Fruit fly (Drosophila melanogaster) whole organism, embryonic: ENCODE results near the gene CG46463.

Experiments
- ATbp ChIP-seq: fragments of 200-800 bp; sonication (Bioruptor generic); optimal IDR thresholded peaks from 2 replicates; lab custom pipeline; 2017; ENCODE audit warnings: missing biosample characterization, mild to moderate bottlenecking, missing genetic modification characterization, missing genetic modification reagents
- Abd-B ChIP-seq: fragments of 200-800 bp; sonication (Bioruptor generic); optimal IDR thresholded peaks from 2 replicates; lab custom pipeline; 2018; ENCODE audit warnings: missing biosample characterization, mild to moderate bottlenecking, missing genetic modification characterization, moderate library complexity
- CG13894 ChIP-seq: fragments of 200-800 bp; sonication (Bioruptor generic); optimal IDR thresholded peaks from 3 replicates; lab custom pipeline; 2018; ENCODE audit warnings: missing biosample characterization, mild to moderate bottlenecking, missing genetic modification characterization, moderate library complexity
- CG16863 ChIP-seq: fragments of 200-800 bp; sonication (Bioruptor generic); optimal IDR thresholded peaks from 3 replicates; lab custom pipeline; 2016; ENCODE audit warnings: missing biosample characterization, missing genetic modification characterization
- CG17912 ChIP-seq: fragments of 200-800 bp; sonication (Bioruptor generic); optimal IDR thresholded peaks from 2 replicates; lab custom pipeline; 2018; ENCODE audit warnings: missing biosample characterization, mild to moderate bottlenecking, missing genetic modification characterization
- CG30403 ChIP-seq: fragments of 200-800 bp; sonication (Bioruptor generic); optimal IDR thresholded peaks from 3 replicates; lab custom pipeline; 2016; ENCODE audit warnings: missing biosample characterization, missing genetic modification characterization
- CG30431 ChIP-seq: fragments of 200-800 bp; sonication (Bioruptor generic); optimal IDR thresholded peaks from 2 replicates; lab custom pipeline; 2017; ENCODE audit warnings: missing biosample characterization, missing genetic modification characterization
- CG31365 ChIP-seq: fragments of 200-800 bp; sonication (Bioruptor generic); optimal IDR thresholded peaks from 2 replicates; lab custom pipeline; 2018; ENCODE audit warnings: missing biosample characterization, mild to moderate bottlenecking, missing genetic modification characterization
- CG32767 ChIP-seq: fragments of 200-800 bp; sonication (Bioruptor generic); IDR thresholded peaks from 2 replicates; pipeline ENCODE4 v1.3.6; 2022; ENCODE audit warnings: missing biosample characterization, missing genetic modification characterization
- CG4282 ChIP-seq: fragments of 200-800 bp; sonication (Bioruptor generic); optimal IDR thresholded peaks from 2 replicates; lab custom pipeline; 2016; ENCODE audit warnings: missing biosample characterization, missing genetic modification characterization
- CG4820 ChIP-seq: fragments of 200-800 bp; sonication (Bioruptor generic); optimal IDR thresholded peaks from 3 replicates; lab custom pipeline; 2016; ENCODE audit warnings: missing biosample characterization, missing genetic modification characterization
- CG6765 ChIP-seq: fragments of 200-800 bp; sonication (Bioruptor generic); optimal IDR thresholded peaks from 3 replicates; lab custom pipeline; 2017; ENCODE audit warnings: missing biosample characterization, mild to moderate bottlenecking, missing genetic modification characterization
- CG7357 ChIP-seq: fragments of 200-800 bp; sonication (Bioruptor generic); IDR thresholded peaks from 3 replicates; pipeline ENCODE4 v1.3.6; 2022; ENCODE audit warnings: missing biosample characterization, missing genetic modification characterization
- CG7786 ChIP-seq: fragments of 200-800 bp; sonication (Bioruptor generic); optimal IDR thresholded peaks from 2 replicates; lab custom pipeline; 2016; ENCODE audit warnings: missing biosample characterization, missing genetic modification characterization
- CG7987 ChIP-seq: fragments of 200-800 bp; sonication (Bioruptor generic); optimal IDR thresholded peaks from 2 replicates; lab custom pipeline; 2018; ENCODE audit warnings: missing biosample characterization, mild to moderate bottlenecking, missing genetic modification characterization, moderate library complexity
- CTCF ChIP-seq: fragments of 200-800 bp; sonication (Bioruptor generic); optimal IDR thresholded peaks from 2 replicates; lab custom pipeline; 2017; ENCODE audit warnings: missing biosample characterization, mild to moderate bottlenecking, missing genetic modification characterization, moderate library complexity
- Ets97D ChIP-seq: fragments of 200-800 bp; sonication (Bioruptor generic); optimal IDR thresholded peaks from 3 replicates; lab custom pipeline; 2016; ENCODE audit warnings: missing biosample characterization, missing genetic modification characterization
- HmgD ChIP-seq: fragments of 200-800 bp; sonication (Bioruptor generic); optimal IDR thresholded peaks from 3 replicates; lab custom pipeline; 2016; ENCODE audit warnings: missing biosample characterization, missing genetic modification characterization
- Nf-YA ChIP-seq: fragments of 200-800 bp; sonication (Bioruptor generic); IDR thresholded peaks from 2 replicates; pipeline ENCODE4 v1.3.6; 2022; ENCODE audit warnings: missing biosample characterization, missing genetic modification characterization
- Oli ChIP-seq: fragments of 200-800 bp; sonication (Bioruptor generic); optimal IDR thresholded peaks from 2 replicates; lab custom pipeline; 2018; ENCODE audit warnings: missing biosample characterization, mild to moderate bottlenecking, missing genetic modification characterization, moderate library complexity
- Sin3A ChIP-seq: fragments of >200 bp; optimal IDR thresholded peaks from 2 replicates; lab custom pipeline; 2018
- Six4 ChIP-seq: fragments of 200-800 bp; sonication (Bioruptor generic); optimal IDR thresholded peaks from 2 replicates; lab custom pipeline; 2016; ENCODE audit warnings: missing biosample characterization, missing genetic modification characterization
- Sox102F ChIP-seq: fragments of 200-800 bp; sonication (Bioruptor generic); optimal IDR thresholded peaks from 2 replicates; lab custom pipeline; 2018; ENCODE audit warnings: missing biosample characterization, mild to moderate bottlenecking, missing genetic modification characterization, moderate library complexity
- Ssrp ChIP-seq: fragments of 200-800 bp; sonication (Bioruptor generic); optimal IDR thresholded peaks from 2 replicates; lab custom pipeline; 2018; ENCODE audit warnings: missing biosample characterization, mild to moderate bottlenecking, missing genetic modification characterization, moderate library complexity
- ab ChIP-seq: fragments of 200-800 bp; sonication (Bioruptor generic); optimal IDR thresholded peaks from 2 replicates; lab custom pipeline; 2016; ENCODE audit warnings: missing biosample characterization, missing genetic modification characterization
- abd-A ChIP-seq: fragments of 200-800 bp; sonication (Bioruptor generic); optimal IDR thresholded peaks from 3 replicates; lab custom pipeline; 2019; ENCODE audit warnings: missing biosample characterization, mild to moderate bottlenecking, missing genetic modification characterization, moderate library complexity
- aop ChIP-seq: fragments of 200-800 bp; sonication (Bioruptor generic); IDR thresholded peaks from 2 replicates; pipeline ENCODE4 v1.3.6; 2022; ENCODE audit warnings: missing biosample characterization, missing genetic modification characterization
- ato ChIP-seq: fragments of 200-800 bp; sonication (Bioruptor generic); IDR thresholded peaks from 2 replicates; pipeline ENCODE4 v1.3.6; 2022; ENCODE audit warnings: missing biosample characterization, missing genetic modification characterization; ENCODE audit not compliant: partially characterized antibody
- bbx ChIP-seq: fragments of 200-800 bp; sonication (Bioruptor generic); IDR thresholded peaks from 2 replicates; pipeline ENCODE4 v1.3.6; 2022; ENCODE audit warnings: missing biosample characterization, missing genetic modification characterization; ENCODE audit not compliant: partially characterized antibody
- cg ChIP-seq: fragments of 200-800 bp; sonication (Bioruptor generic); optimal IDR thresholded peaks from 3 replicates; lab custom pipeline; 2019; ENCODE audit warnings: missing biosample characterization, mild to moderate bottlenecking, missing genetic modification characterization, moderate library complexity
- chn ChIP-seq: fragments of 200-800 bp; sonication (Bioruptor generic); optimal IDR thresholded peaks from 2 replicates; lab custom pipeline; 2016; ENCODE audit warnings: missing biosample characterization, missing genetic modification characterization
- dati ChIP-seq: fragments of 200-800 bp; sonication (Bioruptor generic); IDR thresholded peaks from 2 replicates; pipeline ENCODE4 v1.3.6; 2022; ENCODE audit warnings: missing biosample characterization, missing genetic modification characterization
- dysf ChIP-seq: fragments of 200-800 bp; sonication (Bioruptor generic); IDR thresholded peaks from 3 replicates; pipeline ENCODE4 v1.3.6; 2022; ENCODE audit warnings: missing biosample characterization, missing genetic modification characterization
- ewg ChIP-seq: fragments of 200-800 bp; sonication (Bioruptor generic); optimal IDR thresholded peaks from 3 replicates; lab custom pipeline; 2017; ENCODE audit warnings: mild to moderate bottlenecking, missing biosample characterization, missing genetic modification reagents, missing genetic modification characterization
- fd3F ChIP-seq: fragments of 200-800 bp; sonication (Bioruptor generic); optimal IDR thresholded peaks from 2 replicates; lab custom pipeline; 2018; ENCODE audit warnings: missing biosample characterization, mild to moderate bottlenecking, missing genetic modification characterization, moderate library complexity
- fd64A ChIP-seq: fragments of 200-800 bp; sonication (Bioruptor generic); optimal IDR thresholded peaks from 3 replicates; lab custom pipeline; 2018; ENCODE audit warnings: missing biosample characterization, mild to moderate bottlenecking, missing genetic modification characterization
- fru ChIP-seq: fragments of >200 bp; optimal IDR thresholded peaks from 2 replicates; lab custom pipeline; 2017
- jing ChIP-seq: fragments of 200-800 bp; sonication (Bioruptor generic); optimal IDR thresholded peaks from 2 replicates; lab custom pipeline; 2018; ENCODE audit warnings: missing biosample characterization, mild to moderate bottlenecking, missing genetic modification characterization
- lab ChIP-seq: fragments of 200-800 bp; sonication (Bioruptor generic); optimal IDR thresholded peaks from 3 replicates; lab custom pipeline; 2017; ENCODE audit warnings: missing biosample characterization, missing genetic modification characterization, mild to moderate bottlenecking, moderate library complexity, missing genetic modification reagents
- nerfin-1 ChIP-seq: fragments of 200-800 bp; sonication (Bioruptor generic); optimal IDR thresholded peaks from 3 replicates; lab custom pipeline; 2019; ENCODE audit warnings: missing biosample characterization, mild to moderate bottlenecking, missing genetic modification characterization, moderate library complexity
- pan ChIP-seq, 4 experiments: fragments of >200 bp in 3 of 4; fragments of 200-800 bp in 1 of 4; sonication (Bioruptor generic) in 1 of 4; optimal IDR thresholded peaks in 3 of 4; IDR thresholded peaks in 1 of 4; 2 replicates each; pipeline versions ENCODE4 v1.3.6 to Lab custom; 2017 to 2022; ENCODE audit warnings: missing biosample characterization in 2 of 4, missing genetic modification characterization in 2 of 4, mixed read lengths in 1 of 4
- pb ChIP-seq: fragments of 200-800 bp; sonication (Bioruptor generic); optimal IDR thresholded peaks from 3 replicates; lab custom pipeline; 2016; ENCODE audit warnings: missing biosample characterization, missing genetic modification characterization
- rib ChIP-seq: fragments of 200-800 bp; sonication (Bioruptor generic); IDR thresholded peaks from 2 replicates; pipeline ENCODE4 v1.3.6; 2022; ENCODE audit warnings: missing biosample characterization, missing genetic modification characterization
- sug ChIP-seq: fragments of 200-800 bp; optimal IDR thresholded peaks from 2 replicates; lab custom pipeline; 2019; ENCODE audit warnings: missing biosample characterization, mild to moderate bottlenecking, missing genetic modification characterization, moderate library complexity
- toy ChIP-seq: fragments of 200-800 bp; sonication (Bioruptor generic); IDR thresholded peaks from 2 replicates; pipeline ENCODE4 v1.3.6; 2022; ENCODE audit warnings: missing biosample characterization, missing genetic modification characterization
- zen2 ChIP-seq: fragments of 200-800 bp; sonication (Bioruptor generic); IDR thresholded peaks from 3 replicates; pipeline ENCODE4 v1.3.6; 2022; ENCODE audit warnings: missing biosample characterization, missing genetic modification characterization; ENCODE audit not compliant: partially characterized antibody

CG46463 gene

dm6 chr3L:3472786-3473185 is 11.7 kb downstream of the CG46463 start (continued):
- TF ChIP-seq pan (optimal IDR thresholded peaks at IDR 0.05; lab: Kevin White, UChicago) = no peak
- TF ChIP-seq pan (GFP tag; optimal IDR thresholded peaks at IDR 0.05 in 1 of 2, IDR thresholded peaks at IDR 0.05 in 1 of 2) = peak in 1 of 2 experiments; percentile 83
- no peak for TF ChIP-seq bbx (GFP tag; lab: Robert Waterston, UW)
- TF ChIP-seq CG6765 (GFP tag; lab: Kevin White, UChicago) = peak; percentile 79
- TF ChIP-seq CG31365 = peak; percentile 65
- 0 out of 3 replicates have a peak, but pooled peaks have one; percentile 26 for TF ChIP-seq CG7357 (GFP tag; lab: Robert Waterston, UW)
- TF ChIP-seq aop (GFP tag; lab: Robert Waterston, UW) = no peak
- peak; percentile 72 for TF ChIP-seq nerfin-1 (tag; lab: Kevin White, UChicago)
- TF ChIP-seq chn (GFP tag; lab: Kevin White, UChicago) = peak; percentile 26
- TF ChIP-seq dati = no peak
- TF ChIP-seq CG32767 (GFP tag; lab: Robert Waterston, UW) = 0 out of 2 replicates have a peak, but pooled peaks have one; percentile 57
- no peak for TF ChIP-seq Sin3A (lab: Kevin White, UChicago)
- peak; percentile 18 for TF ChIP-seq Ets97D
- no peak for TF ChIP-seq CG4282 (GFP tag; lab: Kevin White, UChicago)
- peak; percentile 72 for TF ChIP-seq fd3F (GFP tag; lab: Kevin White, UChicago)
- TF ChIP-seq CG7786 (GFP tag; lab: Kevin White, UChicago) = peak; percentile 45
- peak; percentile 96 for TF ChIP-seq lab (GFP tag; lab: Kevin White, UChicago)
- peak; percentile 92 for TF ChIP-seq CG13894 (tag; lab: Kevin White, UChicago)
- 0 out of 2 replicates have a peak, but pooled peaks have one; percentile 24 for TF ChIP-seq rib (GFP tag; lab: Robert Waterston, UW)
- TF ChIP-seq abd-A (tag; lab: Kevin White, UChicago) = peak; percentile 35
- no peak for TF ChIP-seq Nf-YA (GFP tag; lab: Robert Waterston, UW)
- no peak for TF ChIP-seq toy (GFP tag; lab: Robert Waterston, UW)
- peak; percentile 65 for TF ChIP-seq CG16863 (GFP tag; lab: Kevin White, UChicago)
- TF ChIP-seq ewg = peak; percentile 5
- TF ChIP-seq zen2 (GFP tag; lab: Robert Waterston, UW) = no peak
- peak; percentile 70 for TF ChIP-seq ATbp (GFP tag; lab: Kevin White, UChicago)
- no peak for TF ChIP-seq fru (lab: Kevin White, UChicago)
- peak; percentile 73 for TF ChIP-seq sug
- peak; percentile 17 for TF ChIP-seq Abd-B (GFP tag; lab: Kevin White, UChicago)
- peak; percentile 21 for TF ChIP-seq cg (GFP tag; lab: Kevin White, UChicago)
- peak; percentile 63 for TF ChIP-seq Oli (tag; lab: Kevin White, UChicago)
- TF ChIP-seq Ssrp (tag; lab: Kevin White, UChicago) = peak; percentile 9
- TF ChIP-seq ab (GFP tag; lab: Kevin White, UChicago) = no peak
- TF ChIP-seq dysf (GFP tag; lab: Robert Waterston, UW) = peak; percentile 76
- no peak for TF ChIP-seq HmgD (GFP tag; lab: Kevin White, UChicago)
- TF ChIP-seq CTCF (GFP tag; lab: Kevin White, UChicago) = no peak
- TF ChIP-seq pb (GFP tag; lab: Kevin White, UChicago) = peak; percentile 42
- TF ChIP-seq jing = no peak
- TF ChIP-seq CG7987 (GFP tag; lab: Kevin White, UChicago) = no peak
- TF ChIP-seq fd64A = no peak
- TF ChIP-seq CG17912 (GFP tag; lab: Kevin White, UChicago) = no peak
- no peak for TF ChIP-seq ato (GFP tag; lab: Robert Waterston, UW)
- TF ChIP-seq CG30403 = peak; percentile 64
- peak; percentile 59 for TF ChIP-seq Sox102F (GFP tag; lab: Kevin White, UChicago)
- peak; percentile 18 for TF ChIP-seq CG30431 (GFP tag; lab: Kevin White, UChicago)
- no peak for TF ChIP-seq Six4 (GFP tag; lab: Kevin White, UChicago)
- TF ChIP-seq CG4820 (GFP tag; lab: Kevin White, UChicago) = peak; percentile 32
- TF ChIP-seq, all 482 proteins: peak for 307
